Fruit fly (Drosophila melanogaster) Kc167 (cell line): ENCODE measurements around the gene U2af38.

Experiments used
- Myc ChIP-seq: fragments of >200 bp; optimal IDR thresholded peaks from 2 replicates; lab custom pipeline; 2017; ENCODE audit warnings: missing external identifiers
- Sin3A ChIP-seq: fragments of >200 bp; optimal IDR thresholded peaks from 2 replicates; lab custom pipeline; 2018; ENCODE audit warnings: missing external identifiers
- h ChIP-seq: fragments of >200 bp; optimal IDR thresholded peaks from 3 replicates; lab custom pipeline; 2018; ENCODE audit warnings: missing external identifiers
- insv ChIP-seq: fragments of >200 bp; optimal IDR thresholded peaks from 3 replicates; lab custom pipeline; 2018; ENCODE audit warnings: missing external identifiers
- psq ChIP-seq: fragments of >200 bp; optimal IDR thresholded peaks from 2 replicates; lab custom pipeline; 2017; ENCODE audit warnings: missing external identifiers

- TF ChIP-seq Myc: no peak
- no peak for TF ChIP-seq insv (lab: Kevin White, UChicago)
- TF ChIP-seq h (lab: Kevin White, UChicago): no peak
- TF ChIP-seq Sin3A (lab: Kevin White, UChicago): no peak
- TF ChIP-seq psq (lab: Kevin White, UChicago): no peak
These were observed 11.9 kb upstream of the U2af38 start for dm6 chr2L:306188-306927.
